Worm (Caenorhabditis elegans) whole organism, early embryonic: ENCODE data around the gene ZK1055.7.

Source experiments
- B0310.2 ChIP-seq: sonication (generic microtip); optimal IDR thresholded peaks from 2 replicates; lab custom pipeline; 2016; ENCODE audit warnings: mild to moderate bottlenecking, missing genetic modification characterization, missing compliant biosample characterization
- F13C5.2 ChIP-seq: sonication (generic microtip); optimal IDR thresholded peaks from 2 replicates; lab custom pipeline; 2017; ENCODE audit warnings: mild to moderate bottlenecking, missing genetic modification characterization, inconsistent platforms, missing compliant biosample characterization
- aly-1 ChIP-seq: sonication (generic microtip); optimal IDR thresholded peaks from 2 replicates; lab custom pipeline; 2016; ENCODE audit warnings: missing genetic modification characterization, missing compliant biosample characterization
- ama-1 ChIP-seq: fragments of 150-350 bp; optimal IDR thresholded peaks from 2 replicates; lab custom pipeline; 2014
- ceh-13 ChIP-seq: fragments of 200-800 bp; sonication (Bioruptor generic); optimal IDR thresholded peaks from 2 replicates; lab custom pipeline; 2018; ENCODE audit warnings: mild to moderate bottlenecking, missing genetic modification characterization, missing compliant biosample characterization
- ceh-36 ChIP-seq: sonication (generic microtip); optimal IDR thresholded peaks from 2 replicates; lab custom pipeline; 2016; ENCODE audit warnings: missing genetic modification characterization, inconsistent platforms, missing compliant biosample characterization
- ets-7 ChIP-seq: sonication (generic microtip); optimal IDR thresholded peaks from 2 replicates; lab custom pipeline; 2016; ENCODE audit warnings: missing genotype, missing genetic modification characterization, missing compliant biosample characterization
- flt-1 ChIP-seq: fragments of 200-800 bp; sonication (Bioruptor generic); IDR thresholded peaks from 2 replicates; pipeline ENCODE4 v1.3.6; 2022; ENCODE audit warnings: missing genetic modification characterization, missing compliant biosample characterization
- hmbx-1 ChIP-seq: sonication (generic microtip); optimal IDR thresholded peaks from 2 replicates; lab custom pipeline; 2016; ENCODE audit warnings: mild to moderate bottlenecking, missing genetic modification characterization, missing compliant biosample characterization
- hmg-4 ChIP-seq: fragments of 200-800 bp; sonication (Bioruptor generic); optimal IDR thresholded peaks from 2 replicates; lab custom pipeline; 2018; ENCODE audit warnings: mild to moderate bottlenecking, missing genetic modification characterization, missing compliant biosample characterization
- hnd-1 ChIP-seq: sonication (generic microtip); optimal IDR thresholded peaks from 2 replicates; lab custom pipeline; 2016; ENCODE audit warnings: missing genetic modification characterization, missing compliant biosample characterization
- pes-1 ChIP-seq: fragments of 200-800 bp; sonication (Bioruptor generic); IDR thresholded peaks from 2 replicates; pipeline ENCODE4 v1.3.6; 2022; ENCODE audit warnings: missing genetic modification reagents, missing genetic modification characterization, missing compliant biosample characterization
- scrt-1 ChIP-seq: fragments of 200-800 bp; sonication (Bioruptor generic); IDR thresholded peaks from 2 replicates; pipeline ENCODE4 v1.3.6; 2022; ENCODE audit warnings: missing genetic modification characterization, missing compliant biosample characterization
- sea-1 ChIP-seq: fragments of 200-800 bp; sonication (Bioruptor generic); conservative IDR thresholded peaks from 2 replicates; pipeline ENCODE4 v1.3.6; 2022; ENCODE audit warnings: missing genetic modification characterization, missing compliant biosample characterization
- tbx-11 ChIP-seq: fragments of 200-800 bp; sonication (Bioruptor generic); IDR thresholded peaks from 2 replicates; pipeline ENCODE4 v1.3.6; 2022; ENCODE audit warnings: missing genetic modification characterization, missing compliant biosample characterization
- tbx-37 ChIP-seq: fragments of 200-800 bp; sonication (Bioruptor generic); conservative IDR thresholded peaks from 2 replicates; pipeline ENCODE4 v1.3.6; 2022; ENCODE audit warnings: missing genetic modification reagents, missing genetic modification characterization, missing compliant biosample characterization
- tra-4 ChIP-seq: sonication (generic microtip); optimal IDR thresholded peaks from 2 replicates; lab custom pipeline; 2017; ENCODE audit warnings: missing genetic modification characterization, missing compliant biosample characterization

Gene ZK1055.7

DNA sequence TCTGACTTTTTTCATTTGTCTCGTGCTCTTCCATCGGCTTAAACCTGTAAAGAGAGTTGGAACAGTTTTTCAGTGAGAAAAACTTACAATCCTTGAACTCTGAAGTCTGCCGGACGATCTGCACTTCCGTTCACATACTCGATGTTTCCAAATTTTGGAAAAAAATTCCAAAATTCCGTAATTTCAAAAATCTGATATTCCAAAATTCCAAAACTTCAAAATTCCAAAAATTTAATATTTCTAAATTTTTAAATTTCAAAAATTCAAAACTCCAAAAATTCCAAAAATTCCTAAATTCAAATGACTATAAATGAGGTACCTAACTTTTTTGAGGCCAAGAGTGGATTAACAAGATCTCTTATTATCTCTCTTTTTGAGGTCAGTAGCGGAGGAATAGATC lies 28.6 kb downstream of the ZK1055.7 start, which contains the start of gene EGAP9.4:
Gene EGAP9.4, plus strand, starts transcription at position 301 of the 400 bp plus-strand sequence.
- no peak for TF ChIP-seq scrt-1
- TF ChIP-seq hnd-1 (tag; lab: Kevin White, UChicago), result no peak

DNA sequence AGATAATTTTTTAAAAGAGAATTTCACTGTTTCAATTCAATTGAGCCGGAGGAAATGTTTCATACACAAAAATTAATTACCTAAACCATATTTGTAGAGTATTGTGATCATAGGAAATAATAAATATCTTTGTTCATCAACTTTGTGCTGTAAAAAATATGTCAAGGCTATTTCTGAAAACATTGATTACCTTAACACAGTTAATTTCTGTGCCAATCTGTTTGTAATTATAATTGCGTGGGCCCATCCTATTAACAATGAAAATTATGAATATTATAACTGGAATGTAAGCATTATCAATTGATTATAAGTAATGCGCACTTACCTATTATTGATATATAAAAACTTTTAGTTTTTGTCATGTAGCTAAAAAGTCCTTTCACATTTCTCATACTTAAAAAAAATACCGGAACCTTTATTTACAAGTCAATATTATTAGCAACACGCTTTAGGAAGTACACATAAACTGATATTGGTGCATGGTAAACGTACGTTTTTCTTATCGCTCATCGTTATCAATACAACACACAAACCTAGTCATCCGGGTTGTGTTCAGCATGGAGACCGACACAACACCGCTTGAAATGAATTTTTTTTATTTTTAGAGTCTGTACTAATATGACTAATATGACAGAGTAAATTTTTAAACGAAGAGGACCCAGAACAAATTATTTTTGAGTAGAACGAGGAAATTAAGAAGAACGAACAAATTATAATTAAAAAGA lies 29.6 kb downstream of the ZK1055.7 start, which contains the start of gene fut-2:
Gene fut-2, minus strand, starts transcription at position 485 of the 725 bp plus-strand sequence.
- no peak for TF ChIP-seq ets-7 (tag; lab: Kevin White, UChicago)
- no peak for TF ChIP-seq hnd-1 (tag; lab: Kevin White, UChicago)
- TF ChIP-seq tra-4 (tag; lab: Kevin White, UChicago), result no peak
- TF ChIP-seq sea-1, result no peak
- no peak for TF ChIP-seq hmg-4
- no peak for TF ChIP-seq aly-1 (tag; lab: Kevin White, UChicago)
- no peak for TF ChIP-seq ceh-36 (tag; lab: Kevin White, UChicago)
- TF ChIP-seq tbx-37 (GFP tag; lab: Robert Waterston, UW), result no peak
- TF ChIP-seq scrt-1, result no peak
- TF ChIP-seq flt-1, result no peak
- TF ChIP-seq B0310.2, result no peak
- no peak for TF ChIP-seq F13C5.2 (tag; lab: Kevin White, UChicago)
- TF ChIP-seq pes-1 (GFP tag; lab: Robert Waterston, UW), result no peak
- TF ChIP-seq hmbx-1 (tag; lab: Kevin White, UChicago), result no peak
- TF ChIP-seq tbx-11 (GFP tag; lab: Robert Waterston, UW), result no peak

DNA sequence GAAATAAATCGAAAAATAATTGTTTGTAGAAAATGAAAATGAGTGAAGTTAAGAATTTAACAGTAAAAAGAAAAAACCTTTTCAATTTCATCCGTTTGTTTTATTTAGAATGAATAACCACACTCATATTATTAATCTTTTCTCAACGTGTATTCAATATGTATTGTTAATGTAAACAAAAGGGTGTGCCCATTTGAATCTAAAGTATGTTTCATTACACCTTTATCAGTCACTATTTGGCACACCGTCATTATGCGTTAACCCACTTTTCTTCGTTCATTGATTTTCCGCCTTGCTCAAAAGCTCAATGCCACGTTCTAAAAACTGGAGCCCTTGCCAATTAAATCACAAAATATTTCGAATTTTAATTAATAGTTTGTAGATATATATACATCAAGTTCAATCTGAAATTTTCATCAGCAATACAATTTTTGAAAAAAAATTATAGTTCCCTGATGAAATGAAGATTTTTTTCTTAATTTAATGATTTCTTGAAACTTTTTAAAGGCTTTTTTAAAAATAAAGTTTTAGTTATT lies 39.3 kb downstream of the ZK1055.7 start, which contains the start of gene K04A8.1:
Gene K04A8.1, plus strand, starts transcription at position 486 of the 536 bp plus-strand sequence.
- TF ChIP-seq pes-1 (GFP tag; lab: Robert Waterston, UW) (no peak), ceh-36 (tag; lab: Kevin White, UChicago) (no peak), flt-1 (no peak), sea-1 (no peak), ama-1 (lab: Kevin White, UChicago) (no peak), hmg-4 (no peak), ceh-13 (no peak)

DNA sequence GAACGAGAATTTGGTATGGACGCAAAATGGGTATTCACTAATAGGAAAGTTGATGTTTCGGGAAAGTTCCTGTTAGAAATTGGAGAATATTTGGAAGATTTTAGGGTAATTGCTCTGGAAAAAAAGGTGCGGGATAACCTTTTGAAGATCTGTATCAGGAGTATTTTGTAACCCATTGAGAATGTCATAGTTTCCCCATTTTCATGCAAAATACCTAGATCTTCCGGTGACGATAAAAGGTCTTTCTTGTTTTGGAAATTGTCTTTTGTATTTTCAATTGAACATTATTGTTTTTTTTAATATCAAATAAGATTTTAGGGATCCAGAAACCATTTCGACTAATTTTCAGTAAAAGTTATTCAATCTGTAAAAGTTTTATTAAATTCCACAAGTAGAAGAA lies 43.6 kb downstream of the ZK1055.7 start, which contains the start of gene spp-19:
Gene spp-19, minus strand, starts transcription at position 101 of the 400 bp plus-strand sequence.
- TF ChIP-seq ama-1 (lab: Kevin White, UChicago) (no peak), tbx-11 (GFP tag; lab: Robert Waterston, UW) (no peak), hnd-1 (tag; lab: Kevin White, UChicago) (no peak), sea-1 (no peak), ceh-13 (no peak), pes-1 (GFP tag; lab: Robert Waterston, UW) (no peak), hmg-4 (no peak), ceh-36 (tag; lab: Kevin White, UChicago) (no peak), tra-4 (tag; lab: Kevin White, UChicago) (no peak), F13C5.2 (tag; lab: Kevin White, UChicago) (no peak), flt-1 (no peak), B0310.2 (no peak), tbx-37 (GFP tag; lab: Robert Waterston, UW) (no peak), ets-7 (tag; lab: Kevin White, UChicago) (no peak), hmbx-1 (tag; lab: Kevin White, UChicago) (no peak), scrt-1 (no peak), aly-1 (tag; lab: Kevin White, UChicago) (no peak)

DNA sequence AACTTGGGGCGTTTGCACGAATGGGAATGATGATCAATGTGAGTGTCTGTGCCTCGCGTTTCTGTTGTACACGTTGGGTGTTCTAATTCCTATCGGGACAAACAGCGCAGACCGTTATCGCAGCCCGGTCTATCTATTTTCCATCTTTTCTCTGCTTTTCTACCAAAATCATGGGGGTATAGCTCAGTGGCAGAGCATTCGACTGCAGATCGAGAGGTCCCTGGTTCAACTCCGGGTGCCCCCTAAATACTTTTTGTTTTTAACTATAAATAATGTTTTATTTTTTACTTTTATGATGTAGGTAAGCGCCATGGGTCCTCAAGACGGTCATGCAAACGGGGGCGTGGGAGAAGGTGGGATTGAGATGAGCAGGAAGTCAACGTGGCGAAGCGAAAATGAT lies 45.6 kb downstream of the ZK1055.7 start:
- TF ChIP-seq tbx-11 (GFP tag; lab: Robert Waterston, UW) (0 out of 2 replicates have a peak, but pooled peaks have one; percentile 52), F13C5.2 (tag; lab: Kevin White, UChicago) (no peak), ets-7 (tag; lab: Kevin White, UChicago) (no peak)

DNA sequence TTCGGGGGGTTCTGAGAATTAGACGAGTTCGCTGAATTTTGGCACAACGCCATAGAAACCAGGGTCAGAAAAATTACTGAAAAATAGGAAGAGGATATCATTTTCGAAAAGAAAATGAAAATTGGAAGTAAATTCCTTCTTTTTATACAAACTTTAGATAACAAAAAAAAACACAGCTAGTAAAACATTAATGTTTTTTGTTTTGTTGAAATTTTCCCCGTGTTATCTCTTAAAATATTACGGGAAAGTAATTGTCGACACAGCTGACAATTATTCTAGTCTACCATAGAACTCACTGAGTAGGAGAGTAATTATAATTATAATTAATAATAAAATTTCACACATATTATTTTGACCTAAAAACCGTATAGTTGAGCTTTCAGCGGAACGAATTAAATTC lies 46.1 kb downstream of the ZK1055.7 start, which contains the start of gene spp-26:
Gene spp-26, minus strand, starts transcription at position 101 of the 400 bp plus-strand sequence.
- TF ChIP-seq ets-7 (tag; lab: Kevin White, UChicago), result no peak
- no peak for TF ChIP-seq ceh-36 (tag; lab: Kevin White, UChicago)
- no peak for TF ChIP-seq ama-1 (lab: Kevin White, UChicago)
- no peak for TF ChIP-seq hmbx-1 (tag; lab: Kevin White, UChicago)
- TF ChIP-seq B0310.2, result no peak
- TF ChIP-seq scrt-1, result no peak
- TF ChIP-seq tbx-11 (GFP tag; lab: Robert Waterston, UW), result no peak
- TF ChIP-seq aly-1 (tag; lab: Kevin White, UChicago), result no peak
- no peak for TF ChIP-seq hmg-4
- no peak for TF ChIP-seq pes-1 (GFP tag; lab: Robert Waterston, UW)

DNA sequence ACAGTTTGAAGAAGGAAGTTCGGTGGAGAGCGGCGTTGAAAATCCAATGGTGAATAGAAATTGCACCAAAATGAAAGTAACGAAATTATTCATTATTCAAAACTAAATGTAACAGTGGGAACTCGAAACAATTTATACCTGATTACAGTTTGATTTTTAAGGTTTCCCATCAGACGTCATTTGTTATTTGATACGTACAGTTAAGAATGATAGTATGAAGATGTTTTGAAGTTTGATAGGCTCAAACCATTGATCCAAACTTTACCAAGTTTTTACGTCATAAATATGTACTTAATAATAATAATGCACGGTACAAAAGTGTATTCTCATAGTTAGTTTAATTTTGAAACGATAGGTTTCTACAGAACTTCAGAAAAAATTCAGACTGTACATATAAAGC lies 47.1 kb downstream of the ZK1055.7 start, which contains the start of gene spp-20:
Gene spp-20, minus strand, starts transcription at position 101 of the 400 bp plus-strand sequence.
- TF ChIP-seq ceh-36 (tag; lab: Kevin White, UChicago), result no peak
- no peak for TF ChIP-seq tra-4 (tag; lab: Kevin White, UChicago)

DNA sequence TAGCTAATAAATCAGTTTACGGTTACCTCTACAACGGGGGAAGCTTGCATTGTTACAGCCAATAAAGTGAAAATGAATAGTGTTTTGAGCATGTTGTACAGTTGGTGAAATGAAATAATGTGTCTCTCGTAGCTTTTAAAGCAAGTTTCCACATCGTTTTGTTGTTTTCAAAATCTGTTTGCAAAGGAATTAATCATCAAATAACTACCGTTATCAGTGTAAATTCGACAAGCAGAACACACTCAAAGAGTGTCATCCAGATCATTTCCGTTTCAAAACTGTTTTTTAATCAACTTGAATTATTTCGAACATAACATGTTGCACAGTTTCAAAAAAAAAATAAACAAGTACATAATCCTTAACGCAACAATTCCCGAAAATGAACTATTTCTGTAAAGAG lies 48.1 kb downstream of the ZK1055.7 start, which contains the start of gene spp-27:
Gene spp-27, minus strand, starts transcription at position 101 of the 400 bp plus-strand sequence.
- TF ChIP-seq tbx-37 (GFP tag; lab: Robert Waterston, UW) (no peak), aly-1 (tag; lab: Kevin White, UChicago) (no peak), ets-7 (tag; lab: Kevin White, UChicago) (no peak), ceh-13 (no peak), pes-1 (GFP tag; lab: Robert Waterston, UW) (no peak), hnd-1 (tag; lab: Kevin White, UChicago) (no peak)
